Fruit fly (Drosophila melanogaster): ENCODE data around the gene sinah.
A peak's percentile ranks its signal among the peaks of the same experiment; 100 is the strongest.

sinah gene

dm6 chr3L:16818063-16818462, 40.8 kb upstream of the sinah start (continued):
- TF ChIP-seq dsx (GFP tag; optimal IDR thresholded peaks at IDR 0.05; ENCODE audit: poor library complexity, severe bottlenecking) = peak; percentile 96
- peak; percentile 75 for TF ChIP-seq Sox15 (GFP tag; optimal IDR thresholded peaks at IDR 0.05)
- TF ChIP-seq CG3032 (tag; optimal IDR thresholded peaks at IDR 0.05) = peak; percentile 97
- peak; percentile 91 for TF ChIP-seq achi (GFP tag; optimal IDR thresholded peaks at IDR 0.05)
- TF ChIP-seq CG10631 (GFP tag; optimal IDR thresholded peaks at IDR 0.05) = peak; percentile 89
- no peak for TF ChIP-seq dac (GFP tag; optimal IDR thresholded peaks at IDR 0.05)
- no peak for TF ChIP-seq Eip93F (GFP tag; optimal IDR thresholded peaks at IDR 0.05)
- peak; percentile 90 for TF ChIP-seq OdsH (GFP tag; optimal IDR thresholded peaks at IDR 0.05)
- TF ChIP-seq Hr39 (GFP tag; optimal IDR thresholded peaks at IDR 0.05) = peak; percentile 86
- TF ChIP-seq topi (GFP tag; optimal IDR thresholded peaks at IDR 0.05) = peak; percentile 92
- TF ChIP-seq eg (GFP tag; IDR thresholded peaks at IDR 0.05) = peak; percentile 67; the same call in 2 of the 3 replicates
- peak; percentile 93 for TF ChIP-seq acj6 (GFP tag; optimal IDR thresholded peaks at IDR 0.05)
- peak; percentile 93 for TF ChIP-seq Sox14 (GFP tag; optimal IDR thresholded peaks at IDR 0.05)
- peak; percentile 95 for TF ChIP-seq CG9139 (GFP tag; optimal IDR thresholded peaks at IDR 0.05)
- TF ChIP-seq pdm3 (GFP tag; optimal IDR thresholded peaks at IDR 0.05) = peak; percentile 92
- peak; percentile 96 to 97 for TF ChIP-seq ss (GFP tag; optimal IDR thresholded peaks at IDR 0.05)
- TF ChIP-seq Ets96B (tag; optimal IDR thresholded peaks at IDR 0.05) = peak; percentile 96
- TF ChIP-seq svp (GFP tag) = peak; percentile 97
- TF ChIP-seq CG10669 (GFP tag; optimal IDR thresholded peaks at IDR 0.05) = peak; percentile 96
- peak; percentile 95 for TF ChIP-seq CG1621 (tag; optimal IDR thresholded peaks at IDR 0.05)
- peak; percentile 91 for TF ChIP-seq CG8632 (GFP tag; optimal IDR thresholded peaks at IDR 0.05)
- peak; percentile 94 for TF ChIP-seq Eip75B (GFP tag; optimal IDR thresholded peaks at IDR 0.05)
- TF ChIP-seq CG34406 (GFP tag; optimal IDR thresholded peaks at IDR 0.05) = peak; percentile 90
- TF ChIP-seq salr (GFP tag; optimal IDR thresholded peaks at IDR 0.05) = peak; percentile 77 to 94
- peak; percentile 67 for TF ChIP-seq CG32006 (GFP tag; optimal IDR thresholded peaks at IDR 0.05)
- peak; percentile 78 for TF ChIP-seq CG15336 (GFP tag; IDR thresholded peaks at IDR 0.05)
- peak; percentile 89 for TF ChIP-seq Smox (GFP tag; optimal IDR thresholded peaks at IDR 0.05)
- TF ChIP-seq Eip78C (GFP tag) = peak; percentile 99
- peak; percentile 90 for TF ChIP-seq vri (GFP tag; optimal IDR thresholded peaks at IDR 0.05)
- peak; percentile 86 for TF ChIP-seq CG6854 (GFP tag; optimal IDR thresholded peaks at IDR 0.05)
- TF ChIP-seq Ets21C (GFP tag; optimal IDR thresholded peaks at IDR 0.05) = peak; percentile 80
- TF ChIP-seq CG3919 (GFP tag; optimal IDR thresholded peaks at IDR 0.05) = peak; percentile 92
- peak; percentile 88 for TF ChIP-seq cyc (GFP tag; optimal IDR thresholded peaks at IDR 0.05)
- peak; percentile 46 for TF ChIP-seq Hr4 (GFP tag; optimal IDR thresholded peaks at IDR 0.05)
- TF ChIP-seq Gug (GFP tag; IDR thresholded peaks at IDR 0.05) = peak; percentile 68
- TF ChIP-seq CG11762 (GFP tag; optimal IDR thresholded peaks at IDR 0.05; ENCODE audit: insufficient read depth) = peak; percentile 81
- TF ChIP-seq fd85E (GFP tag; optimal IDR thresholded peaks at IDR 0.05) = peak; percentile 44
- TF ChIP-seq Hr38 (GFP tag; optimal IDR thresholded peaks at IDR 0.05) = no peak

dm6 chr3L:16824725-16825124, 34.2 kb upstream of the sinah start:
- TF ChIP-seq CG32006 (GFP tag; optimal IDR thresholded peaks at IDR 0.05) = no peak
- peak; percentile 40 for TF ChIP-seq fkh (GFP tag; optimal IDR thresholded peaks at IDR 0.05)
- TF ChIP-seq CG6163 (GFP tag; IDR thresholded peaks at IDR 0.05) = 0 out of 3 replicates have a peak, but pooled peaks have one; percentile 9

- TF ChIP-seq cyc (GFP tag; optimal IDR thresholded peaks at IDR 0.05) (no peak), Eip78C (GFP tag) (peak; percentile 81), OdsH (GFP tag; optimal IDR thresholded peaks at IDR 0.05) (peak; percentile 33), esn (GFP tag; optimal IDR thresholded peaks at IDR 0.05) (peak; percentile 22), net (GFP tag; optimal IDR thresholded peaks at IDR 0.05) (peak; percentile 16), CG3032 (tag; optimal IDR thresholded peaks at IDR 0.05) (peak; percentile 52), CG32006 (GFP tag; optimal IDR thresholded peaks at IDR 0.05) (peak; percentile 61), CG4318 (GFP tag; optimal IDR thresholded peaks at IDR 0.05) (no peak), Blimp-1 (GFP tag; optimal IDR thresholded peaks at IDR 0.05) (no peak), CG11294 (GFP tag; IDR thresholded peaks at IDR 0.05) (no peak), salr (GFP tag; optimal IDR thresholded peaks at IDR 0.05) (peak in 1 of 2 experiments; percentile 35), CG34406 (GFP tag; optimal IDR thresholded peaks at IDR 0.05) (peak; percentile 36), Met (GFP tag; optimal IDR thresholded peaks at IDR 0.05) (peak; percentile 3), dac (GFP tag; optimal IDR thresholded peaks at IDR 0.05) (no peak), CG31627 (GFP tag; optimal IDR thresholded peaks at IDR 0.05) (peak; percentile 6), CG8119 (GFP tag; IDR thresholded peaks at IDR 0.05) (peak; percentile 46; the same call in 1 of the 3 replicates), CG8632 (GFP tag; optimal IDR thresholded peaks at IDR 0.05) (peak; percentile 27), ss (GFP tag; optimal IDR thresholded peaks at IDR 0.05) (peak in 1 of 2 experiments; percentile 15), CG15336 (GFP tag; IDR thresholded peaks at IDR 0.05) (peak; percentile 42; the same call in 1 of the 2 replicates), acj6 (GFP tag; optimal IDR thresholded peaks at IDR 0.05) (peak; percentile 32), CG10631 (GFP tag; optimal IDR thresholded peaks at IDR 0.05) (peak; percentile 20)
Measured at dm6 chr3L:16825195-16825594, 33.7 kb upstream of the sinah start.
